Worm (Caenorhabditis elegans) whole organism, L4 larva: ENCODE results near the gene D1044.1.

Experiments
- D1046.2 ChIP-seq: fragments of 200-800 bp; sonication (Bioruptor generic); IDR thresholded peaks from 2 replicates; pipeline ENCODE4 v1.3.6; 2022; ENCODE audit warnings: missing genetic modification characterization, missing compliant biosample characterization
- F10B5.3 ChIP-seq: sonication (generic microtip); optimal IDR thresholded peaks from 2 replicates; lab custom pipeline; 2016; ENCODE audit warnings: mild to moderate bottlenecking, missing genetic modification characterization, missing compliant biosample characterization
- F26F4.8 ChIP-seq: fragments of 200-800 bp; sonication (Bioruptor generic); conservative IDR thresholded peaks from 2 replicates; pipeline ENCODE4 v1.3.6; 2022; ENCODE audit warnings: missing genetic modification characterization, missing compliant biosample characterization
- F49E8.2 ChIP-seq: sonication (generic microtip); optimal IDR thresholded peaks from 2 replicates; lab custom pipeline; 2016; ENCODE audit warnings: missing compliant biosample characterization, mild to moderate bottlenecking, missing genetic modification characterization, borderline replicate concordance
- T20F7.1 ChIP-seq: fragments of 200-800 bp; sonication (Bioruptor generic); optimal IDR thresholded peaks from 2 replicates; lab custom pipeline; 2018; ENCODE audit warnings: mild to moderate bottlenecking, missing genetic modification characterization, missing compliant biosample characterization
- T26A8.4 ChIP-seq: fragments of 200-800 bp; sonication (Bioruptor generic); IDR thresholded peaks from 2 replicates; pipeline ENCODE4 v1.3.6; 2022; ENCODE audit warnings: missing genetic modification characterization, missing compliant biosample characterization
- Y48G9A.11 ChIP-seq: fragments of 200-800 bp; sonication (Bioruptor generic); IDR thresholded peaks from 2 replicates; pipeline ENCODE4 v1.3.6; 2022; ENCODE audit warnings: missing genetic modification reagents, missing genetic modification characterization, missing compliant biosample characterization
- ZK546.5 ChIP-seq, 2 experiments: sonication (generic microtip); optimal IDR thresholded peaks; 2 replicates each; lab custom pipeline; 2017; ENCODE audit warnings: missing biosample characterization in 2 of 2, missing genetic modification characterization in 2 of 2
- aha-1 ChIP-seq: fragments of 150-350 bp; peaks from one replicate; lab custom pipeline; 2014; ENCODE audit warnings: missing biosample characterization, missing genetic modification characterization
- ama-1 ChIP-seq: fragments of 150-350 bp; optimal IDR thresholded peaks from 2 replicates; lab custom pipeline; 2014; ENCODE audit warnings: inconsistent platforms, mixed read lengths
- ceh-62 ChIP-seq: sonication (generic microtip); optimal IDR thresholded peaks from 2 replicates; lab custom pipeline; 2017; ENCODE audit warnings: missing biosample characterization, missing genetic modification characterization
- ceh-82 ChIP-seq: sonication (generic microtip); optimal IDR thresholded peaks from 2 replicates; lab custom pipeline; 2017; ENCODE audit warnings: missing biosample characterization, missing genetic modification characterization
- ces-1 ChIP-seq: fragments of 150-350 bp; sonication (generic microtip); optimal IDR thresholded peaks from 4 replicates; lab custom pipeline; 2014; ENCODE audit warnings: missing biosample characterization, missing genetic modification reagents, missing genetic modification characterization
- daf-8 ChIP-seq: fragments of 200-800 bp; sonication (Bioruptor generic); IDR thresholded peaks from 2 replicates; pipeline ENCODE4 v1.3.6; 2022; ENCODE audit warnings: missing genetic modification characterization, missing compliant biosample characterization
- dmd-8 ChIP-seq: fragments of 200-800 bp; sonication (Bioruptor generic); IDR thresholded peaks from 2 replicates; pipeline ENCODE4 v1.3.6; 2022; ENCODE audit warnings: missing genetic modification characterization, missing compliant biosample characterization
- dpl-1 ChIP-seq: fragments of 150-350 bp; optimal IDR thresholded peaks from 2 replicates; lab custom pipeline; 2014; ENCODE audit warnings: missing biosample characterization, missing genetic modification reagents, missing genetic modification characterization
- dve-1 ChIP-seq: sonication (generic microtip); optimal IDR thresholded peaks from 2 replicates; lab custom pipeline; 2017; ENCODE audit warnings: antibody characterized with exemption, mild to moderate bottlenecking, missing genetic modification characterization, missing compliant biosample characterization; ENCODE audit not compliant: insufficient read depth
- hmg-1.1 ChIP-seq: fragments of 200-800 bp; sonication (Bioruptor generic); IDR thresholded peaks from 2 replicates; pipeline ENCODE4 v1.3.6; 2022; ENCODE audit warnings: missing genetic modification reagents, missing genetic modification characterization, missing compliant biosample characterization
- jun-1 ChIP-seq: fragments of 150-350 bp; optimal IDR thresholded peaks from 2 replicates; lab custom pipeline; 2014; ENCODE audit warnings: missing biosample characterization, missing genetic modification reagents, missing genetic modification characterization
- lin-1 ChIP-seq: fragments of 200-800 bp; sonication (Bioruptor generic); IDR thresholded peaks from 2 replicates; pipeline ENCODE4 v1.3.6; 2022; ENCODE audit warnings: missing genetic modification reagents, missing genetic modification characterization, missing compliant biosample characterization
- lin-13 ChIP-seq: fragments of 150-350 bp; optimal IDR thresholded peaks from 2 replicates; lab custom pipeline; 2014; ENCODE audit warnings: missing biosample characterization, missing genetic modification reagents, missing genetic modification characterization
- lin-15B ChIP-seq: fragments of 150-350 bp; sonication (generic microtip); optimal IDR thresholded peaks from 3 replicates; lab custom pipeline; 2014; ENCODE audit warnings: missing biosample characterization, missing genetic modification characterization
- lin-29 ChIP-seq: fragments of 200-800 bp; sonication (Bioruptor generic); IDR thresholded peaks from 2 replicates; pipeline ENCODE4 v1.3.6; 2022; ENCODE audit warnings: missing genetic modification reagents, missing genetic modification characterization, missing compliant biosample characterization
- lin-38 ChIP-seq: fragments of 200-800 bp; sonication (Bioruptor generic); IDR thresholded peaks from 2 replicates; pipeline ENCODE4 v1.3.6; 2022; ENCODE audit warnings: missing genetic modification reagents, missing genetic modification characterization, missing compliant biosample characterization
- lsy-2 ChIP-seq, 2 experiments: fragments of 150-350 bp in 1 of 2; sonication (generic microtip) in 1 of 2; optimal IDR thresholded peaks; 2 replicates each; lab custom pipeline; 2014 to 2017; ENCODE audit warnings: missing biosample characterization in 2 of 2, missing genetic modification characterization in 2 of 2
- mdl-1 ChIP-seq, 2 experiments: fragments of 150-350 bp in 1 of 2; sonication (generic microtip) in 1 of 2; optimal IDR thresholded peaks; 2 replicates each; lab custom pipeline; 2014 to 2017; ENCODE audit warnings: missing biosample characterization in 2 of 2, missing genetic modification characterization in 2 of 2
- mep-1 ChIP-seq: fragments of 150-350 bp; sonication (generic microtip); optimal IDR thresholded peaks from 3 replicates; lab custom pipeline; 2014; ENCODE audit warnings: missing biosample characterization, missing genetic modification characterization
- mes-2 ChIP-seq: sonication (generic microtip); optimal IDR thresholded peaks from 2 replicates; lab custom pipeline; 2016; ENCODE audit warnings: missing genotype, mild to moderate bottlenecking, missing genetic modification characterization, missing compliant biosample characterization; ENCODE audit not compliant: poor library complexity, severe bottlenecking
- mxl-3 ChIP-seq: fragments of 200-800 bp; sonication (Bioruptor generic); optimal IDR thresholded peaks from 2 replicates; lab custom pipeline; 2018; ENCODE audit warnings: mild to moderate bottlenecking, missing genetic modification characterization, missing compliant biosample characterization
- nhr-237 ChIP-seq: sonication (generic microtip); optimal IDR thresholded peaks from 2 replicates; lab custom pipeline; 2017; ENCODE audit warnings: missing biosample characterization, missing genetic modification characterization
- nhr-25 ChIP-seq: sonication (generic microtip); optimal IDR thresholded peaks from 2 replicates; lab custom pipeline; 2017; ENCODE audit warnings: missing genetic modification characterization, mild to moderate bottlenecking, missing compliant biosample characterization, antibody characterized with exemption, moderate library complexity, borderline replicate concordance; ENCODE audit not compliant: insufficient read depth
- nhr-41 ChIP-seq: fragments of 200-800 bp; sonication (Bioruptor generic); IDR thresholded peaks from 2 replicates; pipeline ENCODE4 v1.3.6; 2022; ENCODE audit warnings: missing genetic modification reagents, missing genetic modification characterization, missing compliant biosample characterization
- nhr-42 ChIP-seq: fragments of 200-800 bp; sonication (Bioruptor generic); IDR thresholded peaks from 2 replicates; pipeline ENCODE4 v1.3.6; 2022; ENCODE audit warnings: missing genetic modification characterization, missing compliant biosample characterization
- nhr-77 ChIP-seq: fragments of 150-350 bp; optimal IDR thresholded peaks from 2 replicates; lab custom pipeline; 2014; ENCODE audit warnings: missing biosample characterization, missing genetic modification characterization
- set-16 ChIP-seq: fragments of 200-800 bp; sonication (Bioruptor generic); IDR thresholded peaks from 2 replicates; pipeline ENCODE4 v1.3.6; 2022; ENCODE audit warnings: missing genetic modification reagents, missing genetic modification characterization, missing compliant biosample characterization
- skn-1 ChIP-seq: fragments of 150-350 bp; optimal IDR thresholded peaks from 2 replicates; lab custom pipeline; 2014; ENCODE audit warnings: missing biosample characterization, missing genetic modification characterization
- snpc-4 ChIP-seq: fragments of 150-350 bp; optimal IDR thresholded peaks from 2 replicates; lab custom pipeline; 2014; ENCODE audit warnings: missing biosample characterization, missing genetic modification characterization
- spr-3 ChIP-seq: fragments of 200-800 bp; sonication (Bioruptor generic); optimal IDR thresholded peaks from 2 replicates; lab custom pipeline; 2018; ENCODE audit warnings: mild to moderate bottlenecking, missing genetic modification characterization, missing compliant biosample characterization
- tag-97 ChIP-seq: fragments of 200-800 bp; sonication (Bioruptor generic); IDR thresholded peaks from 2 replicates; pipeline ENCODE4 v1.3.6; 2022; ENCODE audit warnings: missing genetic modification characterization, missing compliant biosample characterization
- tra-1 ChIP-seq: fragments of 200-800 bp; sonication (Bioruptor generic); IDR thresholded peaks from 2 replicates; pipeline ENCODE4 v1.3.6; 2022; ENCODE audit warnings: missing genetic modification reagents, missing genetic modification characterization, missing compliant biosample characterization
- unc-130 ChIP-seq: sonication (generic microtip); optimal IDR thresholded peaks from 2 replicates; lab custom pipeline; 2016; ENCODE audit warnings: missing genetic modification reagents, missing genetic modification characterization, missing compliant biosample characterization
- unc-62 ChIP-seq, 3 experiments: fragments of 150-350 bp in 1 of 3; sonication (generic microtip); optimal IDR thresholded peaks in 2 of 3; peaks in 1 of 3; 1 replicate in 1 of 3; 2 replicates in 2 of 3; lab custom pipeline; 2014 to 2017; ENCODE audit warnings: missing biosample characterization in 3 of 3, missing genetic modification characterization in 3 of 3, missing genetic modification reagents in 3 of 3, missing genotype in 1 of 3
- zag-1 ChIP-seq: fragments of 150-350 bp; optimal IDR thresholded peaks from 2 replicates; lab custom pipeline; 2014; ENCODE audit warnings: missing biosample characterization, missing genetic modification characterization
- zfp-3 ChIP-seq: fragments of 200-800 bp; sonication (Bioruptor generic); conservative IDR thresholded peaks from 2 replicates; pipeline ENCODE4 v1.3.6; 2022; ENCODE audit warnings: missing genetic modification reagents, missing genetic modification characterization, missing compliant biosample characterization
- zip-11 ChIP-seq: fragments of 200-800 bp; sonication (Bioruptor generic); IDR thresholded peaks from 2 replicates; pipeline ENCODE4 v1.3.6; 2022; ENCODE audit warnings: missing genetic modification characterization, missing compliant biosample characterization
- ztf-7 ChIP-seq: fragments of 150-350 bp; optimal IDR thresholded peaks from 2 replicates; lab custom pipeline; 2014; ENCODE audit warnings: missing biosample characterization, missing genetic modification characterization

D1044.1 gene

DNA sequence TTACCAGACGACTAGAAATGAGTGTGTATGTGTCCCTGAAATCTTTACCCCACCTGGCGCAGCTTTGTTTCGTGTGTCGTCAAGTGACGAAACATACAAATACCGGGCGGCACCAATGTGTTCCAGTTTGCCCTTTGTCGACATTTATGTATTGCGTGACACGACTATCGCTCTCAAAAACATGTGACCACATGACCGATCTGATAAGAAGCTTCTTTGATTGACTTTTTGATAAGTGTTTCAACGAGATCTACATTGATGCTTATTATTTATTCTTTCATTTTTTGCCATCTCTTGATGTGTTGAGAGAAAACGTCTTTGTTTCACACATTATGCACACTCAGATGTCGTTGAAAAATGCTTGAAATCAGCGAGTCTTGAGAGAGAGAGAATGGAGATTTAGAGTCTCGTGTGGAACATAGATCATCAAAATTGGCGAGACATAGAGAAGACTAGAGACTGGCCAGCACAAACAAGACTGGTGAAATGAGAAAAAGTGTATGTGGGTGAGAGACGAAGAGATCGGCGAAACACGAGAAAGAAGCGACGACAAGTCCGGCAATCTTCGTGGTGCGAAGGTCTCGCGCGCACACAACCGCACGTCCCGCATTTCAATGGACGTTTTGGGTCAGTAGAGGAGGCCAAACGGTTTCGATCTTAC, 41.0 kb upstream of the D1044.1 start (continued):
- TF ChIP-seq skn-1 (no peak), ceh-62 (tag; lab: Kevin White, UChicago) (no peak), T20F7.1 (GFP tag; lab: Kevin White, UChicago) (peak; percentile 85), jun-1 (no peak), zfp-3 (GFP tag; lab: Robert Waterston, UW) (0 out of 2 replicates have a peak, but pooled peaks have one; percentile 30), spr-3 (no peak), snpc-4 (tag; lab: Kevin White, UChicago) (no peak), F26F4.8 (GFP tag; lab: Robert Waterston, UW) (no peak), F49E8.2 (no peak), mep-1 (tag; lab: Kevin White, UChicago) (peak; percentile 49), hmg-1.1 (GFP tag; lab: Robert Waterston, UW) (peak; percentile 49; the same call in 1 of the 2 replicates), aha-1 (tag; lab: Kevin White, UChicago) (peak; percentile 98), lsy-2 (tag; optimal IDR thresholded peaks at IDR 0.05; lab: Kevin White, UChicago) (peak; percentile 57 to 63), nhr-41 (0 out of 2 replicates have a peak, but pooled peaks have one; percentile 30), ztf-7 (peak; percentile 93), mdl-1 (tag; optimal IDR thresholded peaks at IDR 0.05; lab: Kevin White, UChicago) (peak; percentile 7 to 83), unc-62 (GFP tag; optimal IDR thresholded peaks at IDR 0.05 in 1 of 2; lab: Kevin White, UChicago) (peak; percentile 8 to 74), unc-62 (tag; optimal IDR thresholded peaks at IDR 0.05; lab: Kevin White, UChicago) (no peak), tra-1 (GFP tag; lab: Robert Waterston, UW) (peak; percentile 33; the same call in 1 of the 2 replicates), lin-29 (GFP tag; lab: Robert Waterston, UW) (no peak), dve-1 (peak; percentile 92), ZK546.5 (tag; optimal IDR thresholded peaks at IDR 0.05; lab: Kevin White, UChicago) (no peak), ama-1 (lab: Kevin White, UChicago) (peak; percentile 77), ceh-82 (tag; lab: Kevin White, UChicago) (no peak), lin-1 (no peak; the same call in 1 of the 2 replicates), lin-15B (tag; lab: Kevin White, UChicago) (no peak), nhr-25 (tag; lab: Kevin White, UChicago) (peak; percentile 57), F10B5.3 (tag; lab: Kevin White, UChicago) (no peak), daf-8 (no peak), nhr-237 (tag; lab: Kevin White, UChicago) (no peak), set-16 (GFP tag; lab: Robert Waterston, UW) (peak; percentile 43; the same call in 1 of the 2 replicates), T26A8.4 (GFP tag; lab: Robert Waterston, UW) (no peak; the same call in 1 of the 2 replicates), zag-1 (tag; lab: Kevin White, UChicago) (no peak)

- TF ChIP-seq nhr-237 (tag; lab: Kevin White, UChicago) (no peak), aha-1 (tag; lab: Kevin White, UChicago) (peak; percentile 68), F49E8.2 (peak; percentile 30), lin-38 (GFP tag; lab: Robert Waterston, UW) (peak; percentile 25), Y48G9A.11 (GFP tag; lab: Robert Waterston, UW) (peak; percentile 81), lin-1 (no peak), mes-2 (tag; lab: Kevin White, UChicago) (peak; percentile 37), dve-1 (no peak)
Observed at ce11 chrIII:5503669-5504068, 40.4 kb upstream of the D1044.1 start.

ce11 chrIII:5504164-5504563, 39.9 kb upstream of the D1044.1 start:
- TF ChIP-seq mep-1 (tag; lab: Kevin White, UChicago): peak; percentile 20
- no peak for TF ChIP-seq unc-62 (GFP tag; optimal IDR thresholded peaks at IDR 0.05 in 1 of 2; lab: Kevin White, UChicago)
- no peak for TF ChIP-seq unc-62 (tag; optimal IDR thresholded peaks at IDR 0.05; lab: Kevin White, UChicago)
- peak; percentile 35 for TF ChIP-seq mxl-3 (GFP tag; lab: Kevin White, UChicago)
- TF ChIP-seq nhr-77 (tag; lab: Kevin White, UChicago): no peak
- TF ChIP-seq tag-97 (GFP tag; lab: Robert Waterston, UW): no peak
- TF ChIP-seq unc-130 (GFP tag; lab: Kevin White, UChicago): no peak
- TF ChIP-seq D1046.2 (GFP tag; lab: Robert Waterston, UW): no peak
- TF ChIP-seq ces-1: peak; percentile 43
- no peak for TF ChIP-seq tra-1 (GFP tag; lab: Robert Waterston, UW)
- TF ChIP-seq nhr-25 (tag; lab: Kevin White, UChicago): peak; percentile 56
- no peak for TF ChIP-seq F49E8.2
- TF ChIP-seq T26A8.4 (GFP tag; lab: Robert Waterston, UW): no peak
- TF ChIP-seq F26F4.8 (GFP tag; lab: Robert Waterston, UW): no peak
- no peak for TF ChIP-seq nhr-42 (GFP tag; lab: Robert Waterston, UW)
- TF ChIP-seq ama-1 (lab: Kevin White, UChicago): peak; percentile 83
- peak; percentile 44 for TF ChIP-seq dpl-1
- TF ChIP-seq zip-11 (GFP tag; lab: Robert Waterston, UW): no peak
- no peak for TF ChIP-seq ztf-7
- no peak for TF ChIP-seq dmd-8
- no peak for TF ChIP-seq lin-13 (GFP tag; lab: Kevin White, UChicago)
